Fruit fly (Drosophila melanogaster): ENCODE data around the gene ND-42.

ND-42 gene

dm6 chr3R:22049134-22049796, 21.8 kb downstream of the ND-42 start (continued):
- peak; percentile 1 for TF ChIP-seq CG17186 (GFP tag; optimal IDR thresholded peaks at IDR 0.05)
- TF ChIP-seq Taf1 (GFP tag; IDR thresholded peaks at IDR 0.05): peak; percentile 61
- TF ChIP-seq CG18764 (GFP tag; optimal IDR thresholded peaks at IDR 0.05): peak; percentile 55
- peak; percentile 75 for TF ChIP-seq stc (GFP tag; IDR thresholded peaks at IDR 0.05)
- peak; percentile 59 for TF ChIP-seq CG5180 (GFP tag; optimal IDR thresholded peaks at IDR 0.05)
- TF ChIP-seq HLH3B (GFP tag; IDR thresholded peaks at IDR 0.05): peak; percentile 87
- TF ChIP-seq slbo (GFP tag; IDR thresholded peaks at IDR 0.05): peak; percentile 84
- peak; percentile 54; the same call in 1 of the 2 replicates for TF ChIP-seq MBD-R2 (GFP tag; IDR thresholded peaks at IDR 0.05)
- peak; percentile 80 for TF ChIP-seq Meics (GFP tag; optimal IDR thresholded peaks at IDR 0.05)
- TF ChIP-seq CG10979 (tag; optimal IDR thresholded peaks at IDR 0.05): peak; percentile 79
- peak; percentile 8 for TF ChIP-seq pros (GFP tag; optimal IDR thresholded peaks at IDR 0.05)
- no peak for TF ChIP-seq luna (GFP tag; optimal IDR thresholded peaks at IDR 0.05)
- TF ChIP-seq CG2129 (GFP tag; IDR thresholded peaks at IDR 0.05; ENCODE audit: partially characterized antibody): no peak
- TF ChIP-seq CG18011 (GFP tag; optimal IDR thresholded peaks at IDR 0.05): peak; percentile 51
- TF ChIP-seq CG9797 (GFP tag; optimal IDR thresholded peaks at IDR 0.05): no peak
- TF ChIP-seq CG10462 (GFP tag; optimal IDR thresholded peaks at IDR 0.05): peak; percentile 56
- peak; percentile 39 for TF ChIP-seq CG4617 (GFP tag; optimal IDR thresholded peaks at IDR 0.05; ENCODE audit: borderline replicate concordance)
- peak; percentile 68 for TF ChIP-seq slp2 (GFP tag; optimal IDR thresholded peaks at IDR 0.05)
- peak; percentile 80 for TF ChIP-seq Fer3 (tag; optimal IDR thresholded peaks at IDR 0.05)
- TF ChIP-seq Optix (GFP tag; IDR thresholded peaks at IDR 0.05): peak; percentile 74; the same call in 2 of the 3 replicates
- no peak for TF ChIP-seq CG11085 (GFP tag; IDR thresholded peaks at IDR 0.05)
- TF ChIP-seq CG31388 (GFP tag; optimal IDR thresholded peaks at IDR 0.05): peak; percentile 51
- TF ChIP-seq sens-2 (GFP tag; IDR thresholded peaks at IDR 0.05): peak; percentile 67
- peak; percentile 69 for TF ChIP-seq Camta (GFP tag; optimal IDR thresholded peaks at IDR 0.05)

dm6 chr3R:22052235-22052634, 24.7 kb downstream of the ND-42 start:
- TF ChIP-seq gsb (GFP tag; IDR thresholded peaks at IDR 0.05) (0 out of 2 replicates have a peak, but pooled peaks have one; percentile 22), az2 (GFP tag; optimal IDR thresholded peaks at IDR 0.05) (no peak), odd (GFP tag; optimal IDR thresholded peaks at IDR 0.05) (no peak), Dref (GFP tag; IDR thresholded peaks at IDR 0.05) (no peak), sna (GFP tag; IDR thresholded peaks at IDR 0.05; ENCODE audit: partially characterized antibody) (no peak), Ets65A (GFP tag) (peak; percentile 2), B-H1 (GFP tag; IDR thresholded peaks at IDR 0.05) (no peak), Bgb (GFP tag; IDR thresholded peaks at IDR 0.05; ENCODE audit: partially characterized antibody) (no peak), trem (tag; optimal IDR thresholded peaks at IDR 0.05) (no peak), cg (GFP tag; optimal IDR thresholded peaks at IDR 0.05) (peak; percentile 28), stwl (tag; optimal IDR thresholded peaks at IDR 0.05) (peak; percentile 42), ase (GFP tag; IDR thresholded peaks at IDR 0.05) (no peak), CG2875 (GFP tag; optimal IDR thresholded peaks at IDR 0.05) (no peak), h (optimal IDR thresholded peaks at IDR 0.05) (no peak), BEAF-32 (GFP tag; optimal IDR thresholded peaks at IDR 0.05) (no peak), sim (GFP tag; IDR thresholded peaks at IDR 0.05) (no peak), tll (GFP tag; optimal IDR thresholded peaks at IDR 0.05) (peak in 1 of 2 experiments; percentile 64), Sox100B (GFP tag; optimal IDR thresholded peaks at IDR 0.05) (no peak), CG13296 (GFP tag; optimal IDR thresholded peaks at IDR 0.05) (no peak), PHDP (tag; optimal IDR thresholded peaks at IDR 0.05) (no peak), dati (GFP tag; IDR thresholded peaks at IDR 0.05) (no peak), CG17385 (GFP tag; optimal IDR thresholded peaks at IDR 0.05) (no peak), kni (GFP tag; optimal IDR thresholded peaks at IDR 0.05) (peak; percentile 51), CG9817 (tag; optimal IDR thresholded peaks at IDR 0.05) (no peak), slbo (GFP tag; IDR thresholded peaks at IDR 0.05) (no peak), CG9437 (GFP tag; optimal IDR thresholded peaks at IDR 0.05) (no peak), CG15269 (tag; optimal IDR thresholded peaks at IDR 0.05) (no peak)

Data from whole organism, embryonic.